Worm (Caenorhabditis elegans) whole organism, early embryonic: ENCODE results near the gene ech-6.

Experiments
- B0310.2 ChIP-seq: sonication (generic microtip); optimal IDR thresholded peaks from 2 replicates; lab custom pipeline; 2016; ENCODE audit warnings: mild to moderate bottlenecking, missing genetic modification characterization, missing compliant biosample characterization
- F13C5.2 ChIP-seq: sonication (generic microtip); optimal IDR thresholded peaks from 2 replicates; lab custom pipeline; 2017; ENCODE audit warnings: mild to moderate bottlenecking, missing genetic modification characterization, inconsistent platforms, missing compliant biosample characterization
- aly-1 ChIP-seq: sonication (generic microtip); optimal IDR thresholded peaks from 2 replicates; lab custom pipeline; 2016; ENCODE audit warnings: missing genetic modification characterization, missing compliant biosample characterization
- ama-1 ChIP-seq: fragments of 150-350 bp; optimal IDR thresholded peaks from 2 replicates; lab custom pipeline; 2014
- ceh-13 ChIP-seq: fragments of 200-800 bp; sonication (Bioruptor generic); optimal IDR thresholded peaks from 2 replicates; lab custom pipeline; 2018; ENCODE audit warnings: mild to moderate bottlenecking, missing genetic modification characterization, missing compliant biosample characterization
- ceh-36 ChIP-seq: sonication (generic microtip); optimal IDR thresholded peaks from 2 replicates; lab custom pipeline; 2016; ENCODE audit warnings: missing genetic modification characterization, inconsistent platforms, missing compliant biosample characterization
- ets-7 ChIP-seq: sonication (generic microtip); optimal IDR thresholded peaks from 2 replicates; lab custom pipeline; 2016; ENCODE audit warnings: missing genotype, missing genetic modification characterization, missing compliant biosample characterization
- flt-1 ChIP-seq: fragments of 200-800 bp; sonication (Bioruptor generic); IDR thresholded peaks from 2 replicates; pipeline ENCODE4 v1.3.6; 2022; ENCODE audit warnings: missing genetic modification characterization, missing compliant biosample characterization
- hmbx-1 ChIP-seq: sonication (generic microtip); optimal IDR thresholded peaks from 2 replicates; lab custom pipeline; 2016; ENCODE audit warnings: mild to moderate bottlenecking, missing genetic modification characterization, missing compliant biosample characterization
- hmg-4 ChIP-seq: fragments of 200-800 bp; sonication (Bioruptor generic); optimal IDR thresholded peaks from 2 replicates; lab custom pipeline; 2018; ENCODE audit warnings: mild to moderate bottlenecking, missing genetic modification characterization, missing compliant biosample characterization
- hnd-1 ChIP-seq: sonication (generic microtip); optimal IDR thresholded peaks from 2 replicates; lab custom pipeline; 2016; ENCODE audit warnings: missing genetic modification characterization, missing compliant biosample characterization
- pes-1 ChIP-seq: fragments of 200-800 bp; sonication (Bioruptor generic); IDR thresholded peaks from 2 replicates; pipeline ENCODE4 v1.3.6; 2022; ENCODE audit warnings: missing genetic modification reagents, missing genetic modification characterization, missing compliant biosample characterization
- scrt-1 ChIP-seq: fragments of 200-800 bp; sonication (Bioruptor generic); IDR thresholded peaks from 2 replicates; pipeline ENCODE4 v1.3.6; 2022; ENCODE audit warnings: missing genetic modification characterization, missing compliant biosample characterization
- sea-1 ChIP-seq: fragments of 200-800 bp; sonication (Bioruptor generic); conservative IDR thresholded peaks from 2 replicates; pipeline ENCODE4 v1.3.6; 2022; ENCODE audit warnings: missing genetic modification characterization, missing compliant biosample characterization
- tbx-11 ChIP-seq: fragments of 200-800 bp; sonication (Bioruptor generic); IDR thresholded peaks from 2 replicates; pipeline ENCODE4 v1.3.6; 2022; ENCODE audit warnings: missing genetic modification characterization, missing compliant biosample characterization
- tbx-37 ChIP-seq: fragments of 200-800 bp; sonication (Bioruptor generic); conservative IDR thresholded peaks from 2 replicates; pipeline ENCODE4 v1.3.6; 2022; ENCODE audit warnings: missing genetic modification reagents, missing genetic modification characterization, missing compliant biosample characterization
- tra-4 ChIP-seq: sonication (generic microtip); optimal IDR thresholded peaks from 2 replicates; lab custom pipeline; 2017; ENCODE audit warnings: missing genetic modification characterization, missing compliant biosample characterization

The ech-6 gene

DNA sequence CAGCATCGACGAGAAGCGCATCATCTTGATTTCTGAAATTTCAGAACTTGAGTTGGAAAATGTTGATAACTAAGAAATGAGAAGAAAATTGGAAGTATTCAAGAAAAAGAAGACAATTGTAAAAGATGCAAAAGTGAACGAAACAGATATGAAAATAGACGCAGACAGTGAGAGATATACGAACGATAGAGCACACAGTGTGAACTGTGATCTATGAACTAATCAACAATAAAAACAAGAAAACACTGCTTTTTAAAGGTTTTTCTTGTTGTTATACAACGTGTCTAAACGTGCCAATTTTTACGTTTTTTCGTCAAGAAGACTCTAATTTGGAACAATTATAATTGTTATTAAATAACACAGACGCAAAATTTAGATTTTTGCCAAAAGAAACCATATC, at the start of gene ech-6:
TSS of gene ech-6 (minus strand) at position 32 of the 400 bp plus-strand sequence.
- TF ChIP-seq tbx-37 (GFP tag; lab: Robert Waterston, UW), result no peak
- no peak for TF ChIP-seq sea-1 (GFP tag; lab: Robert Waterston, UW)
- no peak for TF ChIP-seq F13C5.2
- TF ChIP-seq ama-1 (lab: Kevin White, UChicago), result no peak
- no peak for TF ChIP-seq pes-1
- no peak for TF ChIP-seq ceh-36 (tag; lab: Kevin White, UChicago)
- TF ChIP-seq ceh-13 (GFP tag; lab: Kevin White, UChicago), result no peak
- no peak for TF ChIP-seq ets-7 (tag; lab: Kevin White, UChicago)
- TF ChIP-seq flt-1 (GFP tag; lab: Robert Waterston, UW), result no peak
- no peak for TF ChIP-seq tbx-11 (GFP tag; lab: Robert Waterston, UW)
- TF ChIP-seq hnd-1 (tag; lab: Kevin White, UChicago), result no peak
- no peak for TF ChIP-seq hmg-4 (GFP tag; lab: Kevin White, UChicago)
- TF ChIP-seq hmbx-1 (tag; lab: Kevin White, UChicago), result no peak
- no peak for TF ChIP-seq aly-1 (tag; lab: Kevin White, UChicago)
- TF ChIP-seq tra-4 (tag; lab: Kevin White, UChicago), result no peak
- TF ChIP-seq scrt-1 (GFP tag; lab: Robert Waterston, UW), result no peak
- TF ChIP-seq B0310.2, result no peak

DNA sequence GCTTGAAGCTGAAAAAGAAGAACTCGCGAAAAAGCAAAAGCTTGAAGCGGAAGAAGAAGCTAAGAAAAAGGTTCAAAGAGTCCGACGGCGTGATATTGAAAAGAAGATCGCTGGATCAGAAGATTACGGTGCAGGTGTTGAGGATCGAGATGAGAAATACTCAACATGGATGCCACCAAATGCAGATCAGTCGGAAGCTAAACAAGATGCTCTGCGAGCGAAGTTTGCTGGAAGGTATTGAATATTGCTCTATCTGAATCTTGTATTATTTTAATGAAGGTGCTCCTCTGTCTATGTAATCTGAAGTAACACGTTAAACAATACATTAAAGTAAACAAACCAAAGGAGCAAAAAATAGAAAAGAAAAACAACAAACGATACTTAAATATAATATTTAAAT, 49.4 kb upstream of the ech-6 start:
- TF ChIP-seq scrt-1 (GFP tag; lab: Robert Waterston, UW), result no peak
- no peak for TF ChIP-seq F13C5.2
- no peak for TF ChIP-seq pes-1
- no peak for TF ChIP-seq ets-7 (tag; lab: Kevin White, UChicago)
- TF ChIP-seq sea-1 (GFP tag; lab: Robert Waterston, UW), result no peak

DNA sequence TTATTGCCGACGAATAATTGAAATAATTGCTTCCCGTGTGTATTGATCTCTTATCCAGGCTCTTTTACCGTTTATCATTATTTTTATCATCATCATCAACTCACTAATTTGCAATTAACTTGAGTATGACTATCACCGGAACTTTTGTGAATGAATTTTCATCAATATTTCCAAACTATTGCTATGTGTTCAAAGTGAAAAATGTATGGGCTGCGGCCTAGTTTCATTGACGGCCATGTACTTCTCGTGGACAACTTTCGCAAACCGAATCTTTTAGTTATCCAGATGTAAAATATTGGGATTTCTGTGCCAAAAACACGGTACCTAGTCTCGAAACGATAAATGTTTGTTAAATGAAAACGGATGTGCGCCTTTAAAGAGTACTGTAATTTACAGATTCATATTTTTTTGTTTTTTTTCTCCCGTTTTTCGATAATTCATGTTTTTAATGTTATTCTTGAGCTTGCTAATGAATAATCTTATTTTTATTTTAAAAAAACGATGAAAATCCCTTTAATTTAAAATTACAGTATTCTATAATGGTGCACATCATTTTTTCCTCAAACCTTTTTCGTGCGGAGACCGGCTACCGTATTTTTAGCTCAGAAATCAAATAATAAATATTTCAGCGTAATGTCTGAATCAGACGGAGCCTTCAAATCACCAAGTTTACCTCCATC, 45.9 kb upstream of the ech-6 start, which contains the start of gene ZK632.2:
TSS of gene ZK632.2 (plus strand) at position 630 of the 680 bp plus-strand sequence.
- TF ChIP-seq F13C5.2, result no peak
- no peak for TF ChIP-seq tra-4 (tag; lab: Kevin White, UChicago)
- no peak for TF ChIP-seq hnd-1 (tag; lab: Kevin White, UChicago)
- TF ChIP-seq ceh-13 (GFP tag; lab: Kevin White, UChicago), result no peak
- TF ChIP-seq tbx-37 (GFP tag; lab: Robert Waterston, UW), result no peak
- no peak for TF ChIP-seq aly-1 (tag; lab: Kevin White, UChicago)
- no peak for TF ChIP-seq ets-7 (tag; lab: Kevin White, UChicago)

DNA sequence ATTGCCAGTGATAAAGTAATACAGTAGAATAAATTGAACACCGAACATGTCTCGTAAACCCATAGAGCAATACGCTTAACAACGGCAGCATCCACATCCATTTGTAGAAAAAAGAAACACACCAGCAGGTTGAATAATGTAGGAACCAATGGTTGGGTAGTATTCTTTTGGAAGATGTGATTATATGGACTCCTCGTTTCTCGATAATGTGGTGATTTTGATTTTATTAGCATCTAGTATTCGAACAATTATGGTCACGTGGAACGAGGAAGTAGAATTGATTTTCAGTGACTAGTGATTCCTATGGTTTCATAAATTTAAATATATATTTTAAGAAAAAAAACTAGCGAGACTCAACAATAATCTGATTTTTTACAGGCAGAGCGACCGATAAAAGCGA, 43.8 kb upstream of the ech-6 start, which contains the start of gene srxa-10:
TSS of gene srxa-10 (minus strand) at position 101 of the 400 bp plus-strand sequence.
- TF ChIP-seq F13C5.2, result no peak
- TF ChIP-seq ama-1 (lab: Kevin White, UChicago), result no peak
- no peak for TF ChIP-seq scrt-1 (GFP tag; lab: Robert Waterston, UW)
- TF ChIP-seq hmg-4 (GFP tag; lab: Kevin White, UChicago), result no peak
- TF ChIP-seq aly-1 (tag; lab: Kevin White, UChicago), result no peak
- TF ChIP-seq ets-7 (tag; lab: Kevin White, UChicago), result no peak
- no peak for TF ChIP-seq tbx-37 (GFP tag; lab: Robert Waterston, UW)
- TF ChIP-seq ceh-13 (GFP tag; lab: Kevin White, UChicago), result no peak
- no peak for TF ChIP-seq pes-1
- no peak for TF ChIP-seq tbx-11 (GFP tag; lab: Robert Waterston, UW)
- TF ChIP-seq flt-1 (GFP tag; lab: Robert Waterston, UW), result no peak
- TF ChIP-seq B0310.2, result no peak
- no peak for TF ChIP-seq sea-1 (GFP tag; lab: Robert Waterston, UW)
- no peak for TF ChIP-seq ceh-36 (tag; lab: Kevin White, UChicago)

DNA sequence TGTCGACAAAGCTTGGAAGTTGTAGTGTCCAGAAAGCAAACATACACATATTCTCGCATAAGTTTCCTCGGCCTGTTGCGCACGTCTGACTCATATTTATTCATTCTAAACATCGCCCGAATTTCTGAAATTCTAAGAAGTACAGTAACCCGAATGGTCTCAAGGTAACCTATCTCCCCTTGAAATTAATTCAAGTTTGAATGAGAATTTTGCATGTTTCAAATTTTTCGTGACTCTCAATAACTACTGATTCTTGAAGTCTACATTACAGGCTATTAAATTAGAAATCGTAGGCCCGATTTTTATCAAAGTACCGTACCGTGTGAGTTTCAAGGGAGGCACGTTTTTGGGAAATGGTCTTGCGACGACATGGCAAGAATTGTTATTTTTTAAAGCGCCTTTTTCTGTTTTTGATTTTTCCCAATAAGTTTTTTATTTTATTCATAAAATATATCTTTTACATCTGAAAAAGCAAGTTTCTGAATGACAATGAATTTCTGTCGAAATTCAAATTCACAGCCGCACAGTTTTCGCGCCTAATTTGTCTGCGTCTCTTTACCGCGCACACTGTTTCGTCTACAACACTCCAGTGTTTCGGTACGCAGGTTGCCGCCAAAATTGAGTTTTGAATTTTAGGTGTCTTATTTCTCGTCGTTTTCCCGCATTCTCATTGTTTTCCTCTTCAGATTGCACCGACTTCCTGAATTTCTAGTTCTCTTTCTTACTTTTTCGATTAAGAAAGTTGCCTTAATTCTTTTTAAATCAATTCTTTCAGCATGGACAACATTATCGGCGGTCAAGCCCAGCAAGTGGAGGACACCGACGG, 41.1 kb upstream of the ech-6 start, which contains the start of the genes R10E11.9 and mcm-6:
TSS of gene R10E11.9 (minus strand) at position 51 of the 826 bp plus-strand sequence.
TSS of gene mcm-6 (plus strand) at position 776 of the 826 bp plus-strand sequence.
- TF ChIP-seq tbx-37 (GFP tag; lab: Robert Waterston, UW) (no peak), scrt-1 (GFP tag; lab: Robert Waterston, UW) (no peak), tra-4 (tag; lab: Kevin White, UChicago) (no peak), pes-1 (no peak), tbx-11 (GFP tag; lab: Robert Waterston, UW) (no peak)

DNA sequence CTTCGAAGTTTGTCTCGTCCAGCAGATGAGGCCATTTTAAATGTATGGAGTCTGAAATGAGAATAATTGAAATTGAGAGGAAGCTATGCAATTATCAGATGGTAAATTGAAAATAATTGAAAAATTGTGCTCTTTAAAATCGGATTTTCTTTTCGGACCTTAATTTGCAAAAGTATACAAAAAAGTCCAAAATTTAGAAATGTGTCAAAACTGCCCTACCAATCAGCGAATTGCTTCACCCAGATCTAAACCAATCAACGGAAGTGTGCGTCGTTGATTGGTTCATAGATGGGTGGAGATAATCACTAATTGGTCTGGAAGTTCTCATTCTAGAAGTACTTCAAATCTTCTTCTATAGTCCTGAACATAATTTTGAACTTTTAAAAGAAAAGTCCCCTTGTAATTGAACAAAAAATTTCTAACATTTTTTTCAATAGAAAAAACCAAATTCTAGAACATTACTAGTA, 37.0 kb upstream of the ech-6 start, which contains the start of gene R10E11.5:
TSS of gene R10E11.5 (minus strand) at position 51 of the 467 bp plus-strand sequence.
- no peak for TF ChIP-seq tbx-37 (GFP tag; lab: Robert Waterston, UW)
- TF ChIP-seq tra-4 (tag; lab: Kevin White, UChicago), result no peak
- no peak for TF ChIP-seq ceh-13 (GFP tag; lab: Kevin White, UChicago)
- no peak for TF ChIP-seq hnd-1 (tag; lab: Kevin White, UChicago)
- no peak for TF ChIP-seq ceh-36 (tag; lab: Kevin White, UChicago)
- TF ChIP-seq hmg-4 (GFP tag; lab: Kevin White, UChicago), result no peak
- no peak for TF ChIP-seq F13C5.2
- TF ChIP-seq B0310.2, result no peak
- no peak for TF ChIP-seq ama-1 (lab: Kevin White, UChicago)
- TF ChIP-seq hmbx-1 (tag; lab: Kevin White, UChicago), result no peak
- no peak for TF ChIP-seq pes-1
- TF ChIP-seq aly-1 (tag; lab: Kevin White, UChicago), result no peak
- no peak for TF ChIP-seq scrt-1 (GFP tag; lab: Robert Waterston, UW)
- TF ChIP-seq sea-1 (GFP tag; lab: Robert Waterston, UW), result no peak
- no peak for TF ChIP-seq ets-7 (tag; lab: Kevin White, UChicago)
- no peak for TF ChIP-seq flt-1 (GFP tag; lab: Robert Waterston, UW)
- no peak for TF ChIP-seq tbx-11 (GFP tag; lab: Robert Waterston, UW)
